Fruit fly (Drosophila melanogaster): ENCODE results near the gene Hsp68.

dm6 chr3R:24084975-24085374, 27.9 kb upstream of the Hsp68 start:
- TF ChIP-seq CG17829 (tag; optimal IDR thresholded peaks at IDR 0.05) (no peak), Dll (GFP tag; IDR thresholded peaks at IDR 0.05; ENCODE audit: partially characterized antibody) (no peak), HLH4C (GFP tag; IDR thresholded peaks at IDR 0.05; ENCODE audit: partially characterized antibody) (no peak), CG17802 (tag; optimal IDR thresholded peaks at IDR 0.05) (no peak), Ets65A (GFP tag) (no peak), CG7963 (GFP tag; IDR thresholded peaks at IDR 0.05; ENCODE audit: partially characterized antibody) (no peak), lilli (GFP tag; optimal IDR thresholded peaks at IDR 0.05) (no peak), CG11695 (GFP tag; IDR thresholded peaks at IDR 0.05) (no peak), tup (GFP tag; optimal IDR thresholded peaks at IDR 0.05) (no peak), CG10959 (GFP tag; IDR thresholded peaks at IDR 0.05) (no peak), sd (tag; optimal IDR thresholded peaks at IDR 0.05) (peak; percentile 94), vnd (GFP tag; IDR thresholded peaks at IDR 0.05; ENCODE audit: partially characterized antibody) (no peak)

All from whole organism, embryonic.